Worm (Caenorhabditis elegans): ENCODE measurements around the gene dyci-1.

- no peak for TF ChIP-seq ztf-11 (tag; optimal IDR thresholded peaks at IDR 0.05)
- no peak for TF ChIP-seq sma-9 (GFP tag; optimal IDR thresholded peaks at IDR 0.05)
- no peak for TF ChIP-seq sma-9 (tag; optimal IDR thresholded peaks at IDR 0.05)
- TF ChIP-seq elt-1 (tag; optimal IDR thresholded peaks at IDR 0.05): no peak
- TF ChIP-seq F13H6.1 (tag; optimal IDR thresholded peaks at IDR 0.05): no peak
- no peak for TF ChIP-seq snpc-4 (tag; optimal IDR thresholded peaks at IDR 0.05)
- TF ChIP-seq ztf-1 (GFP tag; conservative IDR thresholded peaks at IDR 0.05): no peak
- no peak for TF ChIP-seq nhr-25 (tag; optimal IDR thresholded peaks at IDR 0.05)
- TF ChIP-seq lin-11 (tag; optimal IDR thresholded peaks at IDR 0.05): no peak
- TF ChIP-seq sma-3 (GFP tag; optimal IDR thresholded peaks at IDR 0.05): no peak
These were observed 38.0 kb downstream of the dyci-1 start for ce11 chrIV:6747083-6747482.

All from whole organism, L2 larva.